Worm (Caenorhabditis elegans) whole organism, young adult: Measurements from ENCODE around the gene C49C3.4.

Experiments
- B0035.1 ChIP-seq: sonication (generic microtip); optimal IDR thresholded peaks from 2 replicates; lab custom pipeline; 2016; ENCODE audit warnings: missing genetic modification characterization, mild to moderate bottlenecking, missing compliant biosample characterization, missing genotype, missing genetic modification reagents
- C17E4.6 ChIP-seq: fragments of 200-800 bp; sonication (Bioruptor generic); IDR thresholded peaks from 2 replicates; pipeline ENCODE4 v1.3.6; 2022; ENCODE audit warnings: missing genetic modification reagents, missing genetic modification characterization, missing compliant biosample characterization
- D2030.7 ChIP-seq: fragments of 200-800 bp; sonication (Bioruptor generic); IDR thresholded peaks from 2 replicates; pipeline ENCODE4 v1.3.6; 2022; ENCODE audit warnings: missing genetic modification reagents, missing genetic modification characterization, missing compliant biosample characterization
- F33H1.4 ChIP-seq: fragments of 200-800 bp; sonication (Bioruptor generic); IDR thresholded peaks from 2 replicates; pipeline ENCODE4 v1.3.6; 2022; ENCODE audit warnings: missing genetic modification reagents, missing genetic modification characterization, missing compliant biosample characterization
- F37B4.10 ChIP-seq: fragments of 200-800 bp; sonication (Bioruptor generic); IDR thresholded peaks from 2 replicates; pipeline ENCODE4 v1.3.6; 2022; ENCODE audit warnings: missing genetic modification characterization, missing compliant biosample characterization
- F52B5.7 ChIP-seq: sonication (generic microtip); optimal IDR thresholded peaks from 2 replicates; lab custom pipeline; 2016; ENCODE audit warnings: mild to moderate bottlenecking, missing genetic modification characterization, missing compliant biosample characterization
- K11D2.4 ChIP-seq: fragments of 200-800 bp; sonication (Bioruptor generic); IDR thresholded peaks from 2 replicates; pipeline ENCODE4 v1.3.6; 2022; ENCODE audit warnings: missing genetic modification reagents, missing genetic modification characterization, missing compliant biosample characterization
- Y56A3A.18 ChIP-seq: fragments of 200-800 bp; sonication (Bioruptor generic); IDR thresholded peaks from 2 replicates; pipeline ENCODE4 v1.3.6; 2022; ENCODE audit warnings: missing genetic modification reagents, missing genetic modification characterization, missing compliant biosample characterization
- aptf-2 ChIP-seq: fragments of 200-800 bp; sonication (Bioruptor generic); conservative IDR thresholded peaks from 2 replicates; pipeline ENCODE4 v1.3.6; 2022; ENCODE audit warnings: missing genetic modification reagents, missing genetic modification characterization, missing compliant biosample characterization
- attf-3 ChIP-seq: fragments of 200-800 bp; sonication (Bioruptor generic); conservative IDR thresholded peaks from 2 replicates; pipeline ENCODE4 v1.3.6; 2022; ENCODE audit warnings: missing genetic modification reagents, missing genetic modification characterization, missing compliant biosample characterization
- attf-6 ChIP-seq: fragments of 200-800 bp; sonication (Bioruptor generic); IDR thresholded peaks from 2 replicates; pipeline ENCODE4 v1.3.6; 2022; ENCODE audit warnings: missing genetic modification reagents, missing genetic modification characterization, missing compliant biosample characterization
- ccch-3 ChIP-seq: fragments of 200-800 bp; sonication (Bioruptor generic); optimal IDR thresholded peaks from 2 replicates; lab custom pipeline; 2018; ENCODE audit warnings: mild to moderate bottlenecking, missing genetic modification characterization, missing compliant biosample characterization
- cebp-2 ChIP-seq: fragments of 200-800 bp; sonication (Bioruptor generic); IDR thresholded peaks from 2 replicates; pipeline ENCODE4 v1.3.6; 2022; ENCODE audit warnings: missing genetic modification characterization, missing compliant biosample characterization
- ceh-100 ChIP-seq: fragments of 200-800 bp; sonication (Bioruptor generic); IDR thresholded peaks from 2 replicates; pipeline ENCODE4 v1.3.6; 2022; ENCODE audit warnings: missing genetic modification reagents, missing genetic modification characterization, missing compliant biosample characterization
- ceh-27 ChIP-seq: fragments of 200-800 bp; sonication (Bioruptor generic); optimal IDR thresholded peaks from 2 replicates; lab custom pipeline; 2018; ENCODE audit warnings: mild to moderate bottlenecking, missing genetic modification characterization, moderate library complexity, missing compliant biosample characterization
- ceh-79 ChIP-seq: sonication (generic microtip); optimal IDR thresholded peaks from 2 replicates; lab custom pipeline; 2017; ENCODE audit warnings: mild to moderate bottlenecking, missing genetic modification characterization, missing compliant biosample characterization
- ceh-91 ChIP-seq: fragments of 200-800 bp; sonication (Bioruptor generic); IDR thresholded peaks from 2 replicates; pipeline ENCODE4 v1.3.6; 2022; ENCODE audit warnings: missing genetic modification reagents, missing genetic modification characterization, missing compliant biosample characterization
- chd-7 ChIP-seq: sonication (generic microtip); optimal IDR thresholded peaks from 2 replicates; lab custom pipeline; 2016; ENCODE audit warnings: mild to moderate bottlenecking, missing genetic modification characterization, moderate library complexity, missing compliant biosample characterization
- die-1 ChIP-seq: sonication (generic microtip); optimal IDR thresholded peaks from 2 replicates; lab custom pipeline; 2016; ENCODE audit warnings: missing genotype, mild to moderate bottlenecking, missing genetic modification characterization, missing compliant biosample characterization
- dpl-1 ChIP-seq: fragments of 150-350 bp; optimal IDR thresholded peaks from 2 replicates; lab custom pipeline; 2014; ENCODE audit warnings: missing biosample characterization, missing genetic modification reagents, missing genetic modification characterization
- efl-1 ChIP-seq: fragments of 150-350 bp; optimal IDR thresholded peaks from 2 replicates; lab custom pipeline; 2014; ENCODE audit warnings: missing biosample characterization, missing genetic modification reagents, missing genetic modification characterization
- ets-4 ChIP-seq: fragments of 200-800 bp; sonication (Bioruptor generic); optimal IDR thresholded peaks from 2 replicates; lab custom pipeline; 2018; ENCODE audit warnings: mild to moderate bottlenecking, missing genetic modification characterization, missing compliant biosample characterization
- hmg-20 ChIP-seq: fragments of 200-800 bp; sonication (Bioruptor generic); IDR thresholded peaks from 2 replicates; pipeline ENCODE4 v1.3.6; 2022; ENCODE audit warnings: missing genetic modification reagents, missing genetic modification characterization, missing compliant biosample characterization
- lin-26 ChIP-seq: fragments of 200-800 bp; sonication (Bioruptor generic); IDR thresholded peaks from 2 replicates; pipeline ENCODE4 v1.3.6; 2022; ENCODE audit warnings: missing genetic modification reagents, missing genetic modification characterization, missing compliant biosample characterization
- lin-35 ChIP-seq, 3 experiments: fragments of 150-350 bp in 2 of 3; sonication (generic microtip) in 1 of 3; optimal IDR thresholded peaks; 2 replicates each; lab custom pipeline; 2014 to 2018; ENCODE audit warnings: missing biosample characterization in 3 of 3, missing genetic modification characterization in 3 of 3, missing genetic modification reagents in 3 of 3
- lin-54 ChIP-seq: fragments of 200-800 bp; sonication (Bioruptor generic); optimal IDR thresholded peaks from 2 replicates; lab custom pipeline; 2018; ENCODE audit warnings: mild to moderate bottlenecking, missing genetic modification characterization, missing compliant biosample characterization
- lir-1 ChIP-seq: fragments of 200-800 bp; sonication (Bioruptor generic); conservative IDR thresholded peaks from 2 replicates; pipeline ENCODE4 v1.3.6; 2022; ENCODE audit warnings: missing genetic modification reagents, missing genetic modification characterization, missing compliant biosample characterization
- lsy-27 ChIP-seq: sonication (generic microtip); optimal IDR thresholded peaks from 2 replicates; lab custom pipeline; 2017; ENCODE audit warnings: missing genetic modification characterization, mild to moderate bottlenecking, missing compliant biosample characterization, antibody characterized with exemption, missing genotype, borderline replicate concordance; ENCODE audit not compliant: insufficient read depth
- madf-8 ChIP-seq: fragments of 200-800 bp; sonication (Bioruptor generic); conservative IDR thresholded peaks from 2 replicates; pipeline ENCODE4 v1.3.6; 2022; ENCODE audit warnings: missing genetic modification reagents, missing genetic modification characterization, missing compliant biosample characterization
- mxl-1 ChIP-seq: sonication (generic microtip); optimal IDR thresholded peaks from 2 replicates; lab custom pipeline; 2016; ENCODE audit warnings: missing genetic modification characterization, missing compliant biosample characterization
- nhr-120 ChIP-seq: fragments of 200-800 bp; sonication (Bioruptor generic); IDR thresholded peaks from 2 replicates; pipeline ENCODE4 v1.3.6; 2022; ENCODE audit warnings: missing genetic modification characterization, missing compliant biosample characterization
- nhr-80 ChIP-seq: sonication (generic microtip); optimal IDR thresholded peaks from 2 replicates; lab custom pipeline; 2016; ENCODE audit warnings: missing genetic modification characterization, missing compliant biosample characterization
- nhr-90 ChIP-seq: sonication (generic microtip); optimal IDR thresholded peaks from 2 replicates; lab custom pipeline; 2016; ENCODE audit warnings: missing genotype, mild to moderate bottlenecking, missing genetic modification characterization, missing compliant biosample characterization
- pha-4 ChIP-seq: fragments of 150-350 bp; sonication (generic microtip); optimal IDR thresholded peaks from 2 replicates; lab custom pipeline; 2014; ENCODE audit warnings: missing biosample characterization, missing genetic modification reagents, missing genetic modification characterization
- rcor-1 ChIP-seq: fragments of 200-800 bp; sonication (Bioruptor generic); IDR thresholded peaks from 2 replicates; pipeline ENCODE4 v1.3.6; 2022; ENCODE audit warnings: missing genetic modification reagents, missing genetic modification characterization, missing compliant biosample characterization
- sea-2 ChIP-seq: fragments of 200-800 bp; sonication (Bioruptor generic); IDR thresholded peaks from 2 replicates; pipeline ENCODE4 v1.3.6; 2022; ENCODE audit warnings: missing genetic modification characterization, missing compliant biosample characterization
- snpc-1.1 ChIP-seq: sonication (generic microtip); optimal IDR thresholded peaks from 2 replicates; lab custom pipeline; 2017; ENCODE audit warnings: missing genetic modification characterization, mild to moderate bottlenecking, missing compliant biosample characterization, antibody characterized with exemption, moderate library complexity, missing genotype, missing genetic modification reagents; ENCODE audit not compliant: insufficient read depth
- sptf-2 ChIP-seq: fragments of 200-800 bp; sonication (Bioruptor generic); optimal IDR thresholded peaks from 2 replicates; lab custom pipeline; 2018; ENCODE audit warnings: mild to moderate bottlenecking, missing genetic modification characterization, missing compliant biosample characterization
- tbp1 ChIP-seq: fragments of 200-800 bp; sonication (Bioruptor generic); optimal IDR thresholded peaks from 2 replicates; lab custom pipeline; 2018; ENCODE audit warnings: mild to moderate bottlenecking, missing genetic modification characterization, missing compliant biosample characterization
- tbx-9 ChIP-seq: sonication (generic microtip); optimal IDR thresholded peaks from 2 replicates; lab custom pipeline; 2016; ENCODE audit warnings: borderline replicate concordance, missing genetic modification characterization, inconsistent platforms, missing compliant biosample characterization
- unc-62 ChIP-seq: fragments of 150-350 bp; optimal IDR thresholded peaks from 2 replicates; lab custom pipeline; 2014; ENCODE audit warnings: missing biosample characterization, missing genetic modification reagents, missing genetic modification characterization
- zim-3 ChIP-seq: sonication (generic microtip); optimal IDR thresholded peaks from 2 replicates; lab custom pipeline; 2017; ENCODE audit warnings: mild to moderate bottlenecking, missing genetic modification characterization, moderate library complexity, missing compliant biosample characterization
- ztf-18 ChIP-seq: sonication (generic microtip); optimal IDR thresholded peaks from 2 replicates; lab custom pipeline; 2016; ENCODE audit warnings: missing genotype, mild to moderate bottlenecking, missing genetic modification characterization, missing compliant biosample characterization
- ztf-6 ChIP-seq: fragments of 200-800 bp; sonication (Bioruptor generic); IDR thresholded peaks from 2 replicates; pipeline ENCODE4 v1.3.6; 2022; ENCODE audit warnings: missing genetic modification reagents, missing genetic modification characterization, missing compliant biosample characterization

C49C3.4 gene

DNA sequence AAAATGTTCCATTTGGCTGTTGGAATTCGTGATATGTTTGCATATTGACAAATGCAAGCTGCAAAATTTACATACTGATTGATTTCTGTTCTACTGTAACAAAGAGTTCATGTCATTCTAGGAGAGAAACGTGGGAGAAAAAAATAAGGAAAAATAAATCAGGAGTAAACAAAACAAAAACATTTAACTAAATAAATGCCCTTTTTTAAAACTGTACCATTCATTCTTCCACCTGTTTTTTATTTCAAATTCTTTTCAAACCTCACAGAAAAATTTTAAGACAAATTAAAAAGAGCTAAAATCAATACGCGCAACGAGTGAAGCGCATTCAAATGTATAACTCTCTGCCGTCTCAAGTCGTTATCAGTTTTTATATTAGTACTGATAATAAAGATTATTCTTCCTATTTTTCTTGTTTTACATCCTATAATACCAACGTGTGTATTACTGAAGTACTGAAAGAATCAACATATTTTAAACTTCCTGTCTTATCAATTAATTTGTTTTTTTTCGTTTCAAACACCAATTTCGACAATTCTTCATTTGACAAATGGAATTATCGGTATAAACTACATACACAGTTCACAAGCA is 18.4 kb downstream of the C49C3.4 start, which contains the start of gene C49C3.10:
Gene C49C3.10 (minus strand): TSS at position 51 of the 591 bp plus-strand sequence.
- peak; percentile 60 for TF ChIP-seq nhr-80 (tag; lab: Kevin White, UChicago)
- no peak for TF ChIP-seq C17E4.6 (GFP tag; lab: Robert Waterston, UW)
- no peak for TF ChIP-seq aptf-2
- no peak for TF ChIP-seq madf-8 (GFP tag; lab: Robert Waterston, UW)
- no peak for TF ChIP-seq lin-35 (GFP tag; optimal IDR thresholded peaks at IDR 0.05; lab: Kevin White, UChicago)
- no peak for TF ChIP-seq die-1 (tag; lab: Kevin White, UChicago)
- no peak for TF ChIP-seq tbx-9 (tag; lab: Kevin White, UChicago)
- TF ChIP-seq lir-1 (GFP tag; lab: Robert Waterston, UW) = no peak

DNA sequence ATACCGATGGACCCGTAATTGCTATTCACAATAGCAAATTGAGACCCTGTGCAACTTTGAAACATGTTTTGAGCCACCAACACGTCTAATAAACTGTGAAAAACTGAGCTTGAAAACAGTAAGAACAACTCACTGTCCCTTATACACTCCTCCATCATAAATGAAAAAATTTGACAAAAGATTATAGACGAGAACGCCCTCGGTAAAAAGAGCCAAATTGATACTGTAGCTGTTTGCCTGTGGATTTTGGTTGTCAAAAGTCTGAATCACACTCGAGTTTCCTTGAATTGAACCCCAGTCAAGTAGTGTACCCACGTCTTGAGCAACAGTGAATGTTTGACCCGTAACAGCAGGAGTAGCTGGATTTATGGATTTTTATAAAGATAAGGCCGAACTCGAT is 20.4 kb downstream of the C49C3.4 start:
- TF ChIP-seq attf-3 (no peak), B0035.1 (no peak), lin-26 (GFP tag; lab: Robert Waterston, UW) (no peak), cebp-2 (GFP tag; lab: Robert Waterston, UW) (no peak), tbp1 (GFP tag; lab: Kevin White, UChicago) (no peak), ceh-100 (no peak), snpc-1.1 (tag; lab: Kevin White, UChicago) (no peak), unc-62 (no peak), pha-4 (tag; lab: Kevin White, UChicago) (no peak), ceh-27 (no peak), ztf-18 (tag; lab: Kevin White, UChicago) (no peak), nhr-90 (no peak), dpl-1 (GFP tag; lab: Kevin White, UChicago) (no peak), ceh-91 (GFP tag; lab: Robert Waterston, UW) (no peak), chd-7 (tag; lab: Kevin White, UChicago) (no peak), aptf-2 (no peak)

DNA sequence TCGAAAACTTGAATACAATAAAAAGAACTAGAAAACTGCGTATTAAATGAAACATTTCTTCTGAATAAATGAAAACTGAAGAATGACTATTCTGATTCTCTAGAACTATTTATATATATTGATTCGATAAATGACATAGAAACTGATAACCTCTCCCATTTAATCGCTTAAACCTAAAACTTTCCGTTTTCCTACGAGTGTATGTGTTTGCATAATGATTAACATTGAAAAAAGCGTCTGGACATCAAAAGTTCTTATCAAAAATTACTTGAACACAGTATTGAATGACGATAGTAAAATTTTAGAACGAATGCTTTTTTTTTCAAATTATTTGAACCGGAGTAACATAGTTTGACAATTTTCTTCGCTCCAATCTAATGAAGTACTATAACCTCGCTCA is 21.6 kb downstream of the C49C3.4 start, which contains the start of gene C49C3.9:
Gene C49C3.9 (minus strand): TSS at position 136 of the 400 bp plus-strand sequence.
- TF ChIP-seq ets-4 (GFP tag; lab: Kevin White, UChicago) (peak; percentile 20), ztf-6 (no peak), nhr-120 (GFP tag; lab: Robert Waterston, UW) (no peak), mxl-1 (tag; lab: Kevin White, UChicago) (no peak), efl-1 (GFP tag; lab: Kevin White, UChicago) (no peak), lir-1 (GFP tag; lab: Robert Waterston, UW) (no peak), D2030.7 (GFP tag; lab: Robert Waterston, UW) (no peak), nhr-80 (tag; lab: Kevin White, UChicago) (peak; percentile 80), lsy-27 (tag; lab: Kevin White, UChicago) (no peak), attf-6 (GFP tag; lab: Robert Waterston, UW) (no peak), sea-2 (GFP tag; lab: Robert Waterston, UW) (no peak)
- TF ChIP-seq, all 124 proteins: peak for 2

DNA sequence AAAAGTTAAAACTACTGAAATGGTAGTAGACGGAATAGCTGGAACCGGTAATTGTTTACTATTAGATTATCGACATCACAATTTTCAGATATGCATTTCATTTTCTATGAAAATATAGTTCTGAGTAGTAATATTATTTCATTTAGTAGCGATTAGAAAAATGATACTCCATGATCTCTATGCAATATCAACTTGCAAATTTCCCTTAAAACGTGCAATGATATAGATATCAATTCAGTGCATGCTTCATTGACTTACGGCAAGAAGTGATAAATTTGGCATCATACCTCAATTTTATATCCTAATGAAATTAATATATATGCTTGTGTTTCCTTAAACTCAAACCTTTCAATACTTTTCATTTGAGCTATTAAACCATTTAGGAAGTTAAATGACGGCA is 22.1 kb downstream of the C49C3.4 start, which contains the start of gene C49C3.21:
Gene C49C3.21 (plus strand): TSS at position 301 of the 400 bp plus-strand sequence.
- TF ChIP-seq F37B4.10 (no peak), K11D2.4 (GFP tag; lab: Robert Waterston, UW) (no peak), rcor-1 (no peak), F33H1.4 (GFP tag; lab: Robert Waterston, UW) (no peak), lin-35 (GFP tag; optimal IDR thresholded peaks at IDR 0.05; lab: Kevin White, UChicago) (no peak), dpl-1 (GFP tag; lab: Kevin White, UChicago) (no peak), ceh-79 (no peak), lin-54 (GFP tag; lab: Kevin White, UChicago) (no peak), sea-2 (GFP tag; lab: Robert Waterston, UW) (no peak), ccch-3 (GFP tag; lab: Kevin White, UChicago) (no peak), die-1 (tag; lab: Kevin White, UChicago) (no peak), F52B5.7 (tag; lab: Kevin White, UChicago) (no peak), zim-3 (no peak), efl-1 (GFP tag; lab: Kevin White, UChicago) (no peak), sptf-2 (GFP tag; lab: Kevin White, UChicago) (no peak), hmg-20 (GFP tag; lab: Robert Waterston, UW) (no peak), Y56A3A.18 (GFP tag; lab: Robert Waterston, UW) (no peak)
